Worm (Caenorhabditis elegans) whole organism, young adult: Measurements from ENCODE around the gene cut-4.

Source experiments
- Y56A3A.18 ChIP-seq: fragments of 200-800 bp; sonication (Bioruptor generic); IDR thresholded peaks from 2 replicates; pipeline ENCODE4 v1.3.6; 2022; ENCODE audit warnings: missing genetic modification reagents, missing genetic modification characterization, missing compliant biosample characterization
- Y67H2A.10 ChIP-seq: fragments of 200-800 bp; sonication (Bioruptor generic); conservative IDR thresholded peaks from 2 replicates; pipeline ENCODE4 v1.3.6; 2022; ENCODE audit warnings: missing genetic modification reagents, missing genetic modification characterization, missing compliant biosample characterization
- ama-1 ChIP-seq, 3 experiments: fragments of 150-350 bp in 1 of 3; sonication (generic microtip) in 2 of 3; optimal IDR thresholded peaks; 2 replicates each; lab custom pipeline; 2014 to 2018; ENCODE audit warnings: missing biosample characterization in 2 of 3, missing genetic modification characterization in 2 of 3, missing genetic modification reagents in 2 of 3
- atf-7 ChIP-seq: sonication (generic microtip); optimal IDR thresholded peaks from 2 replicates; lab custom pipeline; 2017; ENCODE audit warnings: mild to moderate bottlenecking, missing genetic modification characterization, missing compliant biosample characterization
- efl-1 ChIP-seq: fragments of 150-350 bp; optimal IDR thresholded peaks from 2 replicates; lab custom pipeline; 2014; ENCODE audit warnings: missing biosample characterization, missing genetic modification reagents, missing genetic modification characterization
- egrh-3 ChIP-seq: fragments of 200-800 bp; sonication (Bioruptor generic); IDR thresholded peaks from 2 replicates; pipeline ENCODE4 v1.3.6; 2022; ENCODE audit warnings: missing genetic modification reagents, missing genetic modification characterization, missing compliant biosample characterization
- fkh-3 ChIP-seq: sonication (generic microtip); optimal IDR thresholded peaks from 2 replicates; lab custom pipeline; 2016; ENCODE audit warnings: mild to moderate bottlenecking, missing genetic modification characterization, missing compliant biosample characterization
- him-1 ChIP-seq: sonication (generic microtip); optimal IDR thresholded peaks from 2 replicates; lab custom pipeline; 2016; ENCODE audit warnings: missing genotype, missing genetic modification reagents, missing genetic modification characterization, missing compliant biosample characterization
- nfya-1 ChIP-seq: sonication (generic microtip); optimal IDR thresholded peaks from 2 replicates; lab custom pipeline; 2017; ENCODE audit warnings: antibody characterized with exemption, missing compliant biosample characterization, missing genetic modification characterization, borderline replicate concordance; ENCODE audit not compliant: insufficient read depth
- nhr-80 ChIP-seq: sonication (generic microtip); optimal IDR thresholded peaks from 2 replicates; lab custom pipeline; 2016; ENCODE audit warnings: missing genetic modification characterization, missing compliant biosample characterization
- pha-4 ChIP-seq: fragments of 150-350 bp; sonication (generic microtip); optimal IDR thresholded peaks from 2 replicates; lab custom pipeline; 2014; ENCODE audit warnings: missing biosample characterization, missing genetic modification reagents, missing genetic modification characterization
- sptf-2 ChIP-seq: fragments of 200-800 bp; sonication (Bioruptor generic); optimal IDR thresholded peaks from 2 replicates; lab custom pipeline; 2018; ENCODE audit warnings: mild to moderate bottlenecking, missing genetic modification characterization, missing compliant biosample characterization

DNA sequence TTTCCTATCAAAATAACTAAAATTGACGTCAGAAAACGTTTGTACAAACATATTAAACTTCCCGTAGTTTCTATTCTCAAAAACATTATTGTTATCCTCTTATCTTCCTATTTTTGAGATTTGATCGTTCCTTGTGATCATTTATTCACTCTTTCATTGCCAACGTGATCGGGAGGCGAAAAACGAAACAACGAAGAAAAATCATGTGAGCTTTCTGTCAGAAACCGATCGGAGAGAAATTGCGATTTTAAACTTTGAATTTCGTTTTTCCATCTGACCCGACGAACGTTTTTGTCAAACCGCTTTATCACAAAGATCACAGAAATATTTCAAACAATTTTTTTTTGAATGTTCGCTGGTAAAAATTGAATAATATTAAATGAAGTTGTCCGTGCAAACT, 10.4 kb downstream of the cut-4 start:
- no peak for TF ChIP-seq pha-4 (tag; lab: Kevin White, UChicago)
- TF ChIP-seq fkh-3 (tag; lab: Kevin White, UChicago) = no peak
- TF ChIP-seq sptf-2 (GFP tag; lab: Kevin White, UChicago) = no peak
- TF ChIP-seq Y56A3A.18 (GFP tag; lab: Robert Waterston, UW) = no peak
- TF ChIP-seq ama-1 (optimal IDR thresholded peaks at IDR 0.05; lab: Kevin White, UChicago) = no peak
- TF ChIP-seq ama-1 (GFP tag; optimal IDR thresholded peaks at IDR 0.05; lab: Kevin White, UChicago) = no peak
- no peak for TF ChIP-seq Y67H2A.10
- no peak for TF ChIP-seq him-1 (tag; lab: Kevin White, UChicago)
- TF ChIP-seq efl-1 (GFP tag; lab: Kevin White, UChicago) = no peak
- no peak for TF ChIP-seq nhr-80
- no peak for TF ChIP-seq egrh-3 (GFP tag; lab: Robert Waterston, UW)
- no peak for TF ChIP-seq nfya-1
- TF ChIP-seq atf-7 = no peak
